Fruit fly (Drosophila melanogaster) whole organism, embryonic: ENCODE measurements around the gene CG17300.
A peak's percentile ranks its signal among the peaks of the same experiment; 100 is the strongest.

ENCODE experiments used
- Adf1 ChIP-seq: fragments of 200-800 bp; sonication (Bioruptor generic); IDR thresholded peaks from 2 replicates; pipeline ENCODE4 v1.3.6; 2022; ENCODE audit warnings: missing biosample characterization, missing genetic modification characterization
- Bteb2 ChIP-seq: fragments of 200-800 bp; sonication (Bioruptor generic); optimal IDR thresholded peaks from 2 replicates; lab custom pipeline; 2016; ENCODE audit warnings: missing biosample characterization, missing genetic modification characterization
- CG1024 ChIP-seq: fragments of 200-800 bp; sonication (Bioruptor generic); IDR thresholded peaks from 2 replicates; pipeline ENCODE4 v1.3.6; 2022; ENCODE audit warnings: missing biosample characterization, missing genetic modification characterization
- CG10959 ChIP-seq: fragments of 200-800 bp; sonication (Bioruptor generic); IDR thresholded peaks from 2 replicates; pipeline ENCODE4 v1.3.6; 2022; ENCODE audit warnings: missing biosample characterization, missing genetic modification characterization
- CG11456 ChIP-seq: fragments of 200-800 bp; sonication (Bioruptor generic); IDR thresholded peaks from 3 replicates; pipeline ENCODE4 v1.3.6; 2022; ENCODE audit warnings: missing biosample characterization, missing genetic modification characterization
- CG12942 ChIP-seq: fragments of 200-800 bp; sonication (Bioruptor generic); optimal IDR thresholded peaks from 3 replicates; lab custom pipeline; 2016; ENCODE audit warnings: missing biosample characterization, missing genetic modification characterization
- CG13894 ChIP-seq: fragments of 200-800 bp; sonication (Bioruptor generic); optimal IDR thresholded peaks from 3 replicates; lab custom pipeline; 2018; ENCODE audit warnings: missing biosample characterization, mild to moderate bottlenecking, missing genetic modification characterization, moderate library complexity
- CG15073 ChIP-seq: fragments of 200-800 bp; sonication (Bioruptor generic); optimal IDR thresholded peaks from 2 replicates; lab custom pipeline; 2016; ENCODE audit warnings: missing biosample characterization, missing genetic modification characterization
- CG18476 ChIP-seq: fragments of 200-800 bp; sonication (Bioruptor generic); optimal IDR thresholded peaks from 2 replicates; lab custom pipeline; 2016; ENCODE audit warnings: missing biosample characterization, mild to moderate bottlenecking, missing genetic modification characterization
- CG2116 ChIP-seq: fragments of 200-800 bp; sonication (Bioruptor generic); optimal IDR thresholded peaks from 3 replicates; lab custom pipeline; 2018; ENCODE audit warnings: missing biosample characterization, mild to moderate bottlenecking, missing genetic modification characterization
- CG2199 ChIP-seq: fragments of 200-800 bp; sonication (Bioruptor generic); IDR thresholded peaks from 3 replicates; pipeline ENCODE4 v1.3.6; 2022; ENCODE audit warnings: missing biosample characterization, missing genetic modification characterization
- CG30431 ChIP-seq: fragments of 200-800 bp; sonication (Bioruptor generic); optimal IDR thresholded peaks from 2 replicates; lab custom pipeline; 2017; ENCODE audit warnings: missing biosample characterization, missing genetic modification characterization
- CG31365 ChIP-seq: fragments of 200-800 bp; sonication (Bioruptor generic); optimal IDR thresholded peaks from 2 replicates; lab custom pipeline; 2018; ENCODE audit warnings: missing biosample characterization, mild to moderate bottlenecking, missing genetic modification characterization
- CG32767 ChIP-seq: fragments of 200-800 bp; sonication (Bioruptor generic); IDR thresholded peaks from 2 replicates; pipeline ENCODE4 v1.3.6; 2022; ENCODE audit warnings: missing biosample characterization, missing genetic modification characterization
- CG32772 ChIP-seq: fragments of 200-800 bp; sonication (Bioruptor generic); IDR thresholded peaks from 2 replicates; pipeline ENCODE4 v1.3.6; 2022; ENCODE audit warnings: missing biosample characterization, missing genetic modification characterization
- CG4820 ChIP-seq: fragments of 200-800 bp; sonication (Bioruptor generic); optimal IDR thresholded peaks from 3 replicates; lab custom pipeline; 2016; ENCODE audit warnings: missing biosample characterization, missing genetic modification characterization
- CG6272 ChIP-seq: fragments of 200-800 bp; sonication (Bioruptor generic); IDR thresholded peaks from 2 replicates; pipeline ENCODE4 v1.3.6; 2022; ENCODE audit warnings: missing biosample characterization, missing genetic modification characterization
- CG7987 ChIP-seq: fragments of 200-800 bp; sonication (Bioruptor generic); optimal IDR thresholded peaks from 2 replicates; lab custom pipeline; 2018; ENCODE audit warnings: missing biosample characterization, mild to moderate bottlenecking, missing genetic modification characterization, moderate library complexity
- CG8765 ChIP-seq: fragments of 200-800 bp; sonication (Bioruptor generic); IDR thresholded peaks from 2 replicates; pipeline ENCODE4 v1.3.6; 2022; ENCODE audit warnings: missing biosample characterization, missing genetic modification characterization
- CG9932 ChIP-seq: fragments of 200-800 bp; sonication (Bioruptor generic); IDR thresholded peaks from 2 replicates; pipeline ENCODE4 v1.3.6; 2022; ENCODE audit warnings: missing biosample characterization, missing genetic modification characterization
- Camta ChIP-seq: fragments of 200-800 bp; sonication (Bioruptor generic); optimal IDR thresholded peaks from 2 replicates; lab custom pipeline; 2016; ENCODE audit warnings: missing biosample characterization, missing genetic modification characterization
- D19B ChIP-seq: fragments of 200-800 bp; sonication (Bioruptor generic); optimal IDR thresholded peaks from 2 replicates; lab custom pipeline; 2017; ENCODE audit warnings: missing biosample characterization, mild to moderate bottlenecking, missing genetic modification characterization
- Deaf1 ChIP-seq: fragments of 200-800 bp; optimal IDR thresholded peaks from 3 replicates; lab custom pipeline; 2019; ENCODE audit warnings: missing biosample characterization, mild to moderate bottlenecking, missing genetic modification characterization, moderate library complexity
- ERR ChIP-seq: fragments of 200-800 bp; sonication (Bioruptor generic); optimal IDR thresholded peaks from 2 replicates; lab custom pipeline; 2016; ENCODE audit warnings: missing biosample characterization, missing genetic modification characterization
- Eip74EF ChIP-seq, 2 experiments: fragments of 200-800 bp in 1 of 2; fragments of >200 bp in 1 of 2; sonication (Bioruptor generic) in 1 of 2; optimal IDR thresholded peaks; 2 replicates each; lab custom pipeline; 2017 to 2019; ENCODE audit warnings: missing biosample characterization in 2 of 2, missing genetic modification characterization in 2 of 2, mild to moderate bottlenecking in 1 of 2, moderate library complexity in 1 of 2
- Gsc ChIP-seq: fragments of 200-800 bp; sonication (Bioruptor generic); IDR thresholded peaks from 2 replicates; pipeline ENCODE4 v1.3.6; 2022; ENCODE audit warnings: missing biosample characterization, missing genetic modification characterization
- MESR4 ChIP-seq: fragments of 200-800 bp; sonication (Bioruptor generic); optimal IDR thresholded peaks from 2 replicates; lab custom pipeline; 2018; ENCODE audit warnings: missing biosample characterization, mild to moderate bottlenecking, missing genetic modification characterization, moderate library complexity
- Taf1 ChIP-seq: fragments of 200-800 bp; sonication (Bioruptor generic); IDR thresholded peaks from 2 replicates; pipeline ENCODE4 v1.3.6; 2022; ENCODE audit warnings: missing biosample characterization, missing genetic modification characterization
- Usf ChIP-seq: fragments of 200-800 bp; sonication (Bioruptor generic); optimal IDR thresholded peaks from 2 replicates; lab custom pipeline; 2017; ENCODE audit warnings: missing genotype, missing biosample characterization, missing genetic modification characterization
- YL-1 ChIP-seq: fragments of 200-800 bp; sonication (Bioruptor generic); optimal IDR thresholded peaks from 3 replicates; lab custom pipeline; 2017; ENCODE audit warnings: missing biosample characterization, mild to moderate bottlenecking, missing genetic modification characterization
- ac ChIP-seq: fragments of 200-800 bp; sonication (Bioruptor generic); optimal IDR thresholded peaks from 3 replicates; lab custom pipeline; 2017; ENCODE audit warnings: missing biosample characterization, mild to moderate bottlenecking, missing genetic modification characterization
- br ChIP-seq: fragments of >200 bp; optimal IDR thresholded peaks from 2 replicates; lab custom pipeline; 2017
- btn ChIP-seq: fragments of 200-800 bp; sonication (Bioruptor generic); optimal IDR thresholded peaks from 2 replicates; lab custom pipeline; 2016; ENCODE audit warnings: missing biosample characterization, missing genetic modification characterization
- cad ChIP-seq: fragments of >200 bp; optimal IDR thresholded peaks from 2 replicates; lab custom pipeline; 2017; ENCODE audit warnings: missing biosample characterization, missing genetic modification characterization
- chinmo ChIP-seq: fragments of 200-800 bp; sonication (Bioruptor generic); IDR thresholded peaks from 4 replicates; pipeline ENCODE4 v1.3.6; 2022; ENCODE audit warnings: missing biosample characterization, missing genetic modification characterization; ENCODE audit not compliant: partially characterized antibody
- corto ChIP-seq: fragments of 200-800 bp; sonication (Bioruptor generic); optimal IDR thresholded peaks from 2 replicates; lab custom pipeline; 2016; ENCODE audit warnings: missing biosample characterization, mild to moderate bottlenecking, missing genetic modification characterization, moderate library complexity
- en ChIP-seq: fragments of 200-800 bp; sonication (Bioruptor generic); optimal IDR thresholded peaks from 2 replicates; lab custom pipeline; 2016; ENCODE audit warnings: missing biosample characterization, missing genetic modification characterization
- esg ChIP-seq: fragments of 200-800 bp; sonication (Bioruptor generic); conservative IDR thresholded peaks from 2 replicates; pipeline ENCODE4 v1.3.6; 2022; ENCODE audit warnings: missing biosample characterization, missing genetic modification characterization
- eyg ChIP-seq: fragments of 200-800 bp; sonication (Bioruptor generic); optimal IDR thresholded peaks from 3 replicates; lab custom pipeline; 2016; ENCODE audit warnings: missing biosample characterization, missing genetic modification characterization
- gro ChIP-seq: fragments of 200-800 bp; sonication (Bioruptor generic); optimal IDR thresholded peaks from 2 replicates; lab custom pipeline; 2016; ENCODE audit warnings: missing biosample characterization, missing genetic modification characterization
- gsb-n ChIP-seq: fragments of 200-800 bp; sonication (Bioruptor generic); optimal IDR thresholded peaks from 3 replicates; lab custom pipeline; 2018; ENCODE audit warnings: missing biosample characterization, mild to moderate bottlenecking, missing genetic modification characterization
- klu ChIP-seq: fragments of 200-800 bp; sonication (Bioruptor generic); IDR thresholded peaks from 2 replicates; pipeline ENCODE4 v1.3.6; 2022; ENCODE audit warnings: missing biosample characterization, missing genetic modification characterization
- lmd ChIP-seq: fragments of 200-800 bp; sonication (Bioruptor generic); IDR thresholded peaks from 2 replicates; pipeline ENCODE4 v1.3.6; 2022; ENCODE audit warnings: missing biosample characterization, missing genetic modification characterization
- nerfin-1 ChIP-seq: fragments of 200-800 bp; sonication (Bioruptor generic); optimal IDR thresholded peaks from 3 replicates; lab custom pipeline; 2019; ENCODE audit warnings: missing biosample characterization, mild to moderate bottlenecking, missing genetic modification characterization, moderate library complexity
- nmo ChIP-seq: fragments of 200-800 bp; sonication (Bioruptor generic); optimal IDR thresholded peaks from 2 replicates; lab custom pipeline; 2018; ENCODE audit warnings: missing biosample characterization, mild to moderate bottlenecking, missing genetic modification characterization, moderate library complexity
- peb ChIP-seq: fragments of 200-800 bp; sonication (Bioruptor generic); IDR thresholded peaks from 2 replicates; pipeline ENCODE4 v1.3.6; 2022; ENCODE audit warnings: missing biosample characterization, missing genetic modification characterization
- ro ChIP-seq: fragments of 200-800 bp; sonication (Bioruptor generic); IDR thresholded peaks from 2 replicates; pipeline ENCODE4 v1.3.6; 2022; ENCODE audit warnings: missing biosample characterization, missing genetic modification characterization
- seq ChIP-seq: fragments of 200-800 bp; sonication (Bioruptor generic); IDR thresholded peaks from 2 replicates; pipeline ENCODE4 v1.3.6; 2022; ENCODE audit warnings: missing biosample characterization, missing genetic modification characterization
- sna ChIP-seq: fragments of 200-800 bp; sonication (Bioruptor generic); IDR thresholded peaks from 2 replicates; pipeline ENCODE4 v1.3.6; 2022; ENCODE audit warnings: missing biosample characterization, missing genetic modification characterization; ENCODE audit not compliant: partially characterized antibody
- stwl ChIP-seq: fragments of 200-800 bp; sonication (Bioruptor generic); optimal IDR thresholded peaks from 3 replicates; lab custom pipeline; 2018; ENCODE audit warnings: missing biosample characterization, mild to moderate bottlenecking, missing genetic modification characterization, moderate library complexity
- toy ChIP-seq: fragments of 200-800 bp; sonication (Bioruptor generic); IDR thresholded peaks from 2 replicates; pipeline ENCODE4 v1.3.6; 2022; ENCODE audit warnings: missing biosample characterization, missing genetic modification characterization
- vfl ChIP-seq: fragments of 200-800 bp; sonication (Bioruptor generic); optimal IDR thresholded peaks from 2 replicates; lab custom pipeline; 2016; ENCODE audit warnings: missing biosample characterization, missing genetic modification characterization

Gene CG17300

dm6 chr3L:13050675-13051202 is 36.4 kb downstream of the CG17300 start (continued):
- TF ChIP-seq gsb-n (tag; lab: Kevin White, UChicago) (peak; percentile 39), Camta (GFP tag; lab: Kevin White, UChicago) (no peak), eyg (GFP tag; lab: Kevin White, UChicago) (no peak), CG18476 (GFP tag; lab: Kevin White, UChicago) (no peak), chinmo (no peak), sna (GFP tag; lab: Robert Waterston, UW) (no peak), CG2199 (GFP tag; lab: Robert Waterston, UW) (peak; percentile 58; the same call in 1 of the 3 replicates), stwl (tag; lab: Kevin White, UChicago) (no peak), CG15073 (GFP tag; lab: Kevin White, UChicago) (no peak), Bteb2 (GFP tag; lab: Kevin White, UChicago) (no peak), Usf (no peak)

- TF ChIP-seq CG13894 (tag; lab: Kevin White, UChicago) (no peak), peb (GFP tag; lab: Robert Waterston, UW) (no peak), nerfin-1 (tag; lab: Kevin White, UChicago) (no peak), vfl (no peak), CG32772 (peak; percentile 21; the same call in 1 of the 2 replicates), Taf1 (no peak), D19B (GFP tag; lab: Kevin White, UChicago) (no peak), ERR (GFP tag; lab: Kevin White, UChicago) (no peak), Gsc (GFP tag; lab: Robert Waterston, UW) (no peak), gro (GFP tag; lab: Kevin White, UChicago) (no peak), CG30431 (GFP tag; lab: Kevin White, UChicago) (no peak), Adf1 (GFP tag; lab: Robert Waterston, UW) (no peak), CG2116 (GFP tag; lab: Kevin White, UChicago) (no peak), ac (peak; percentile 11), seq (no peak), MESR4 (GFP tag; lab: Kevin White, UChicago) (no peak), corto (GFP tag; lab: Kevin White, UChicago) (peak; percentile 11), CG12942 (no peak), CG10959 (GFP tag; lab: Robert Waterston, UW) (no peak), CG32767 (GFP tag; lab: Robert Waterston, UW) (no peak), CG4820 (GFP tag; lab: Kevin White, UChicago) (no peak), nmo (GFP tag; lab: Kevin White, UChicago) (peak; percentile 30), toy (GFP tag; lab: Robert Waterston, UW) (no peak), ro (GFP tag; lab: Robert Waterston, UW) (no peak), CG6272 (GFP tag; lab: Robert Waterston, UW) (no peak), CG1024 (GFP tag; lab: Robert Waterston, UW) (no peak), YL-1 (GFP tag; lab: Kevin White, UChicago) (no peak), Deaf1 (tag; lab: Kevin White, UChicago) (no peak), CG9932 (GFP tag; lab: Robert Waterston, UW) (no peak), cad (GFP tag; lab: Kevin White, UChicago) (no peak), btn (no peak), CG7987 (GFP tag; lab: Kevin White, UChicago) (no peak), CG8765 (GFP tag; lab: Robert Waterston, UW) (no peak), en (GFP tag; lab: Kevin White, UChicago) (no peak), CG31365 (tag; lab: Kevin White, UChicago) (no peak), Eip74EF (GFP tag; optimal IDR thresholded peaks at IDR 0.05; lab: Kevin White, UChicago) (no peak), esg (GFP tag; lab: Robert Waterston, UW) (no peak), klu (GFP tag; lab: Robert Waterston, UW) (no peak), br (no peak), lmd (GFP tag; lab: Robert Waterston, UW) (no peak), CG11456 (GFP tag; lab: Robert Waterston, UW) (no peak)
Measured at dm6 chr3L:13049671-13050070, 37.4 kb downstream of the CG17300 start.
